Worm (Caenorhabditis elegans) whole organism, mixed stage, embryonic: ENCODE data around the gene Y68A4A.10.

ENCODE experiments used
- M03D4.4 ChIP-seq: sonication (generic microtip); optimal IDR thresholded peaks from 2 replicates; lab custom pipeline; 2017; ENCODE audit warnings: mild to moderate bottlenecking, missing genetic modification characterization, missing compliant biosample characterization
- bed-3 ChIP-seq: fragments of 200-800 bp; sonication (Bioruptor generic); optimal IDR thresholded peaks from 3 replicates; lab custom pipeline; 2018; ENCODE audit warnings: mild to moderate bottlenecking, missing genetic modification characterization, moderate library complexity, missing compliant biosample characterization
- blmp-1 ChIP-seq: fragments of 150-350 bp; optimal IDR thresholded peaks from 2 replicates; lab custom pipeline; 2014; ENCODE audit warnings: missing biosample characterization, missing genetic modification characterization
- ceh-83 ChIP-seq: fragments of 200-800 bp; sonication (Bioruptor generic); optimal IDR thresholded peaks from 2 replicates; lab custom pipeline; 2018; ENCODE audit warnings: mild to moderate bottlenecking, missing genetic modification characterization, missing compliant biosample characterization
- ces-1 ChIP-seq: fragments of 150-350 bp; optimal IDR thresholded peaks from 2 replicates; lab custom pipeline; 2014; ENCODE audit warnings: missing biosample characterization, missing genetic modification reagents, missing genetic modification characterization
- cnd-1 ChIP-seq: fragments of 200-800 bp; sonication (Bioruptor generic); optimal IDR thresholded peaks from 2 replicates; lab custom pipeline; 2018; ENCODE audit warnings: mild to moderate bottlenecking, missing genetic modification characterization, missing compliant biosample characterization
- drap-1 ChIP-seq: fragments of 200-800 bp; sonication (Bioruptor generic); optimal IDR thresholded peaks from 3 replicates; lab custom pipeline; 2018; ENCODE audit warnings: mild to moderate bottlenecking, missing genetic modification characterization, missing compliant biosample characterization
- elt-1 ChIP-seq: sonication (generic microtip); optimal IDR thresholded peaks from 2 replicates; lab custom pipeline; 2017; ENCODE audit warnings: missing genetic modification characterization, mild to moderate bottlenecking, missing compliant biosample characterization, antibody characterized with exemption, moderate library complexity, borderline replicate concordance; ENCODE audit not compliant: insufficient read depth
- elt-3 ChIP-seq: fragments of 150-350 bp; optimal IDR thresholded peaks from 2 replicates; lab custom pipeline; 2014; ENCODE audit warnings: missing biosample characterization, missing genetic modification characterization
- flh-1 ChIP-seq: fragments of 200-800 bp; sonication (Bioruptor generic); optimal IDR thresholded peaks from 2 replicates; lab custom pipeline; 2018; ENCODE audit warnings: mild to moderate bottlenecking, missing genetic modification characterization, moderate library complexity, missing compliant biosample characterization
- hlh-1 ChIP-seq: fragments of 150-350 bp; optimal IDR thresholded peaks from 2 replicates; lab custom pipeline; 2014; ENCODE audit warnings: missing biosample characterization, missing genetic modification reagents, missing genetic modification characterization
- lin-13 ChIP-seq: fragments of 150-350 bp; optimal IDR thresholded peaks from 2 replicates; lab custom pipeline; 2014; ENCODE audit warnings: missing biosample characterization, missing genetic modification characterization
- lin-32 ChIP-seq: fragments of 200-800 bp; sonication (Bioruptor generic); optimal IDR thresholded peaks from 2 replicates; lab custom pipeline; 2018; ENCODE audit warnings: mild to moderate bottlenecking, missing genetic modification characterization, missing compliant biosample characterization
- lsy-2 ChIP-seq: fragments of 150-350 bp; optimal IDR thresholded peaks from 2 replicates; lab custom pipeline; 2014; ENCODE audit warnings: missing biosample characterization, missing genetic modification characterization
- mab-5 ChIP-seq: fragments of 150-350 bp; optimal IDR thresholded peaks from 2 replicates; lab custom pipeline; 2014; ENCODE audit warnings: missing biosample characterization, missing genetic modification characterization
- mep-1 ChIP-seq: fragments of 150-350 bp; optimal IDR thresholded peaks from 2 replicates; lab custom pipeline; 2017; ENCODE audit warnings: missing biosample characterization, missing genetic modification reagents, missing genetic modification characterization, inconsistent platforms
- mls-2 ChIP-seq: sonication (generic microtip); optimal IDR thresholded peaks from 2 replicates; lab custom pipeline; 2016; ENCODE audit warnings: mild to moderate bottlenecking, missing genetic modification characterization, moderate library complexity, missing compliant biosample characterization
- nhr-12 ChIP-seq: fragments of 150-350 bp; optimal IDR thresholded peaks from 2 replicates; lab custom pipeline; 2014; ENCODE audit warnings: missing biosample characterization, missing genetic modification characterization
- nhr-2 ChIP-seq: fragments of 150-350 bp; optimal IDR thresholded peaks from 2 replicates; lab custom pipeline; 2014; ENCODE audit warnings: missing biosample characterization, missing genetic modification characterization
- nhr-237 ChIP-seq: fragments of 150-350 bp; optimal IDR thresholded peaks from 2 replicates; lab custom pipeline; 2014; ENCODE audit warnings: missing biosample characterization, missing genetic modification characterization
- nhr-28 ChIP-seq: fragments of 150-350 bp; optimal IDR thresholded peaks from 2 replicates; lab custom pipeline; 2014; ENCODE audit warnings: missing biosample characterization, missing genetic modification characterization
- nhr-76 ChIP-seq: sonication (generic microtip); optimal IDR thresholded peaks from 2 replicates; lab custom pipeline; 2017; ENCODE audit warnings: missing biosample characterization, missing genetic modification characterization
- pha-4 ChIP-seq: fragments of 150-350 bp; optimal IDR thresholded peaks from 2 replicates; lab custom pipeline; 2018; ENCODE audit warnings: missing biosample characterization, missing genetic modification reagents, missing genetic modification characterization
- sem-2 ChIP-seq: fragments of 200-800 bp; sonication (Bioruptor generic); optimal IDR thresholded peaks from 2 replicates; lab custom pipeline; 2018; ENCODE audit warnings: mild to moderate bottlenecking, missing genetic modification characterization, missing compliant biosample characterization
- snpc-4 ChIP-seq: fragments of 150-350 bp; optimal IDR thresholded peaks from 2 replicates; lab custom pipeline; 2014; ENCODE audit warnings: missing biosample characterization, missing genetic modification characterization
- sptf-1 ChIP-seq: sonication (generic microtip); optimal IDR thresholded peaks from 2 replicates; lab custom pipeline; 2017; ENCODE audit warnings: mild to moderate bottlenecking, missing genetic modification characterization, moderate library complexity, missing compliant biosample characterization
- tbx-8 ChIP-seq: fragments of 200-800 bp; sonication (Bioruptor generic); optimal IDR thresholded peaks from 2 replicates; lab custom pipeline; 2018; ENCODE audit warnings: mild to moderate bottlenecking, missing genetic modification characterization, moderate library complexity, missing compliant biosample characterization
- unc-62 ChIP-seq: fragments of 150-350 bp; optimal IDR thresholded peaks from 2 replicates; lab custom pipeline; 2014; ENCODE audit warnings: missing biosample characterization, missing genetic modification reagents, missing genetic modification characterization
- zip-8 ChIP-seq: fragments of 150-350 bp; optimal IDR thresholded peaks from 2 replicates; lab custom pipeline; 2014; ENCODE audit warnings: missing biosample characterization, missing genetic modification characterization
- ztf-11 ChIP-seq: fragments of 150-350 bp; optimal IDR thresholded peaks from 2 replicates; lab custom pipeline; 2014; ENCODE audit warnings: missing biosample characterization, missing genetic modification characterization

The Y68A4A.10 gene

ce11 chrV:17208045-17208444 lies 6.1 kb downstream of the Y68A4A.10 start, which contains the start of gene Y68A4A.13:
Gene Y68A4A.13 (minus strand): TSS chrV:17208145.
- no peak for TF ChIP-seq ztf-11 (tag; lab: Kevin White, UChicago)
- no peak for TF ChIP-seq nhr-28
- TF ChIP-seq mls-2 (tag; lab: Kevin White, UChicago): no peak
- no peak for TF ChIP-seq nhr-12 (tag; lab: Kevin White, UChicago)
- no peak for TF ChIP-seq sptf-1
- TF ChIP-seq nhr-2 (tag; lab: Kevin White, UChicago): no peak
- TF ChIP-seq unc-62 (GFP tag; lab: Kevin White, UChicago): no peak
- TF ChIP-seq elt-1 (tag; lab: Kevin White, UChicago): no peak
- TF ChIP-seq flh-1 (GFP tag; lab: Kevin White, UChicago): no peak
- TF ChIP-seq tbx-8 (GFP tag; lab: Kevin White, UChicago): no peak
- TF ChIP-seq zip-8 (tag; lab: Kevin White, UChicago): no peak
- no peak for TF ChIP-seq sem-2 (GFP tag; lab: Kevin White, UChicago)
- no peak for TF ChIP-seq lsy-2 (tag; lab: Kevin White, UChicago)
- no peak for TF ChIP-seq lin-13
- TF ChIP-seq bed-3 (GFP tag; lab: Kevin White, UChicago): no peak

- no peak for TF ChIP-seq elt-1 (tag; lab: Kevin White, UChicago)
- no peak for TF ChIP-seq ceh-83 (GFP tag; lab: Kevin White, UChicago)
- TF ChIP-seq zip-8 (tag; lab: Kevin White, UChicago): no peak
- TF ChIP-seq hlh-1 (tag; lab: Kevin White, UChicago): no peak
- TF ChIP-seq lin-32 (GFP tag; lab: Kevin White, UChicago): no peak
- TF ChIP-seq unc-62 (GFP tag; lab: Kevin White, UChicago): no peak
- TF ChIP-seq sem-2 (GFP tag; lab: Kevin White, UChicago): no peak
- TF ChIP-seq nhr-237 (tag; lab: Kevin White, UChicago): no peak
- TF ChIP-seq cnd-1: no peak
- no peak for TF ChIP-seq mab-5 (tag; lab: Kevin White, UChicago)
- TF ChIP-seq bed-3 (GFP tag; lab: Kevin White, UChicago): no peak
- TF ChIP-seq tbx-8 (GFP tag; lab: Kevin White, UChicago): no peak
- no peak for TF ChIP-seq mls-2 (tag; lab: Kevin White, UChicago)
- no peak for TF ChIP-seq ces-1 (GFP tag; lab: Kevin White, UChicago)
- TF ChIP-seq drap-1: no peak
- no peak for TF ChIP-seq mep-1 (tag; lab: Kevin White, UChicago)
- TF ChIP-seq snpc-4 (tag; lab: Kevin White, UChicago): no peak
- TF ChIP-seq M03D4.4 (tag; lab: Kevin White, UChicago): no peak
- TF ChIP-seq flh-1 (GFP tag; lab: Kevin White, UChicago): no peak
Measured at ce11 chrV:17211989-17212731, 10.2 kb downstream of the Y68A4A.10 start, which contains the start of gene srh-236. Gene srh-236 (minus strand): TSS chrV:17212039.

- TF ChIP-seq lin-32 (GFP tag; lab: Kevin White, UChicago): no peak
- TF ChIP-seq nhr-237 (tag; lab: Kevin White, UChicago): no peak
- no peak for TF ChIP-seq mab-5 (tag; lab: Kevin White, UChicago)
- no peak for TF ChIP-seq flh-1 (GFP tag; lab: Kevin White, UChicago)
- no peak for TF ChIP-seq elt-1 (tag; lab: Kevin White, UChicago)
- no peak for TF ChIP-seq ztf-11 (tag; lab: Kevin White, UChicago)
- TF ChIP-seq mls-2 (tag; lab: Kevin White, UChicago): no peak
- TF ChIP-seq cnd-1: no peak
- TF ChIP-seq drap-1: no peak
- TF ChIP-seq blmp-1 (tag; lab: Kevin White, UChicago): no peak
- no peak for TF ChIP-seq lsy-2 (tag; lab: Kevin White, UChicago)
- no peak for TF ChIP-seq pha-4 (tag; lab: Kevin White, UChicago)
- TF ChIP-seq sptf-1: no peak
- TF ChIP-seq elt-3 (tag; lab: Kevin White, UChicago): no peak
- TF ChIP-seq bed-3 (GFP tag; lab: Kevin White, UChicago): no peak
Measured at ce11 chrV:17212743-17213142, 10.8 kb downstream of the Y68A4A.10 start, which contains the start of gene srh-113. Gene srh-113 (plus strand): TSS chrV:17213043.

ce11 chrV:17215602-17216001 lies 13.7 kb downstream of the Y68A4A.10 start:
- no peak for TF ChIP-seq lin-32 (GFP tag; lab: Kevin White, UChicago)
- no peak for TF ChIP-seq ces-1 (GFP tag; lab: Kevin White, UChicago)
- no peak for TF ChIP-seq pha-4 (tag; lab: Kevin White, UChicago)
- TF ChIP-seq nhr-76 (tag; lab: Kevin White, UChicago): no peak
- no peak for TF ChIP-seq flh-1 (GFP tag; lab: Kevin White, UChicago)
- TF ChIP-seq nhr-12 (tag; lab: Kevin White, UChicago): no peak
- TF ChIP-seq nhr-2 (tag; lab: Kevin White, UChicago): no peak
- TF ChIP-seq ztf-11 (tag; lab: Kevin White, UChicago): no peak
- TF ChIP-seq nhr-28: no peak
- TF ChIP-seq, all 35 proteins: peak for 0
